Worm (Caenorhabditis elegans) whole organism, L4 larva: ENCODE results near the gene F18A11.5.
A peak's percentile ranks its signal among the peaks of the same experiment; 100 is the strongest.

Experiments
- T20F7.1 ChIP-seq: fragments of 200-800 bp; sonication (Bioruptor generic); optimal IDR thresholded peaks from 2 replicates; lab custom pipeline; 2018; ENCODE audit warnings: mild to moderate bottlenecking, missing genetic modification characterization, missing compliant biosample characterization
- T26A8.4 ChIP-seq: fragments of 200-800 bp; sonication (Bioruptor generic); IDR thresholded peaks from 2 replicates; pipeline ENCODE4 v1.3.6; 2022; ENCODE audit warnings: missing genetic modification characterization, missing compliant biosample characterization
- Y75B8A.6 ChIP-seq: fragments of 200-800 bp; sonication (Bioruptor generic); IDR thresholded peaks from 2 replicates; pipeline ENCODE4 v1.3.6; 2022; ENCODE audit warnings: missing genetic modification reagents, missing genetic modification characterization, missing compliant biosample characterization
- aha-1 ChIP-seq: fragments of 150-350 bp; peaks from one replicate; lab custom pipeline; 2014; ENCODE audit warnings: missing biosample characterization, missing genetic modification characterization
- ceh-20 ChIP-seq: fragments of 200-800 bp; sonication (Bioruptor generic); IDR thresholded peaks from 2 replicates; pipeline ENCODE4 v1.3.6; 2022; ENCODE audit warnings: missing genetic modification reagents, missing genetic modification characterization, missing compliant biosample characterization
- ceh-32 ChIP-seq: sonication (generic microtip); optimal IDR thresholded peaks from 2 replicates; lab custom pipeline; 2016; ENCODE audit warnings: mild to moderate bottlenecking, missing genetic modification characterization, missing compliant biosample characterization; ENCODE audit not compliant: poor library complexity
- ceh-62 ChIP-seq: sonication (generic microtip); optimal IDR thresholded peaks from 2 replicates; lab custom pipeline; 2017; ENCODE audit warnings: missing biosample characterization, missing genetic modification characterization
- ceh-82 ChIP-seq: sonication (generic microtip); optimal IDR thresholded peaks from 2 replicates; lab custom pipeline; 2017; ENCODE audit warnings: missing biosample characterization, missing genetic modification characterization
- ctbp-1 ChIP-seq: fragments of 200-800 bp; sonication (Bioruptor generic); IDR thresholded peaks from 2 replicates; pipeline ENCODE4 v1.3.6; 2022; ENCODE audit warnings: missing genetic modification reagents, missing genetic modification characterization, missing compliant biosample characterization
- daf-12 ChIP-seq: fragments of 150-350 bp; optimal IDR thresholded peaks from 2 replicates; lab custom pipeline; 2014; ENCODE audit warnings: missing biosample characterization, missing genetic modification reagents, missing genetic modification characterization
- daf-19 ChIP-seq: fragments of 200-800 bp; sonication (Bioruptor generic); conservative IDR thresholded peaks from 2 replicates; pipeline ENCODE4 v1.3.6; 2022; ENCODE audit warnings: missing genetic modification characterization, missing compliant biosample characterization
- dmd-8 ChIP-seq: fragments of 200-800 bp; sonication (Bioruptor generic); IDR thresholded peaks from 2 replicates; pipeline ENCODE4 v1.3.6; 2022; ENCODE audit warnings: missing genetic modification characterization, missing compliant biosample characterization
- fos-1 ChIP-seq: fragments of 150-350 bp; optimal IDR thresholded peaks from 2 replicates; lab custom pipeline; 2014; ENCODE audit warnings: missing biosample characterization, missing genetic modification characterization
- hif-1 ChIP-seq, 2 experiments: sonication (generic microtip); optimal IDR thresholded peaks; 2 replicates each; lab custom pipeline; 2016 to 2017; ENCODE audit warnings: missing compliant biosample characterization in 2 of 2, missing genetic modification characterization in 2 of 2, missing genetic modification reagents in 2 of 2, missing genotype in 2 of 2, mild to moderate bottlenecking in 1 of 2
- hmg-1.1 ChIP-seq: fragments of 200-800 bp; sonication (Bioruptor generic); IDR thresholded peaks from 2 replicates; pipeline ENCODE4 v1.3.6; 2022; ENCODE audit warnings: missing genetic modification reagents, missing genetic modification characterization, missing compliant biosample characterization
- lin-13 ChIP-seq: fragments of 150-350 bp; optimal IDR thresholded peaks from 2 replicates; lab custom pipeline; 2014; ENCODE audit warnings: missing biosample characterization, missing genetic modification reagents, missing genetic modification characterization
- lin-15B ChIP-seq: fragments of 150-350 bp; sonication (generic microtip); optimal IDR thresholded peaks from 3 replicates; lab custom pipeline; 2014; ENCODE audit warnings: missing biosample characterization, missing genetic modification characterization
- lin-29 ChIP-seq: fragments of 200-800 bp; sonication (Bioruptor generic); IDR thresholded peaks from 2 replicates; pipeline ENCODE4 v1.3.6; 2022; ENCODE audit warnings: missing genetic modification reagents, missing genetic modification characterization, missing compliant biosample characterization
- lir-3 ChIP-seq: sonication (generic microtip); optimal IDR thresholded peaks from 2 replicates; lab custom pipeline; 2016; ENCODE audit warnings: mild to moderate bottlenecking, missing genetic modification characterization, missing compliant biosample characterization
- lsy-2 ChIP-seq, 2 experiments: fragments of 150-350 bp in 1 of 2; sonication (generic microtip) in 1 of 2; optimal IDR thresholded peaks; 2 replicates each; lab custom pipeline; 2014 to 2017; ENCODE audit warnings: missing biosample characterization in 2 of 2, missing genetic modification characterization in 2 of 2
- madf-5 ChIP-seq, 2 experiments: fragments of 200-800 bp; sonication (Bioruptor generic); IDR thresholded peaks; 2 replicates each; pipeline ENCODE4 v1.3.6; 2022; ENCODE audit warnings: missing compliant biosample characterization in 2 of 2, missing genetic modification characterization in 2 of 2
- mdl-1 ChIP-seq, 2 experiments: fragments of 150-350 bp in 1 of 2; sonication (generic microtip) in 1 of 2; optimal IDR thresholded peaks; 2 replicates each; lab custom pipeline; 2014 to 2017; ENCODE audit warnings: missing biosample characterization in 2 of 2, missing genetic modification characterization in 2 of 2
- mes-2 ChIP-seq: sonication (generic microtip); optimal IDR thresholded peaks from 2 replicates; lab custom pipeline; 2016; ENCODE audit warnings: missing genotype, mild to moderate bottlenecking, missing genetic modification characterization, missing compliant biosample characterization; ENCODE audit not compliant: poor library complexity, severe bottlenecking
- nhr-102 ChIP-seq: sonication (generic microtip); optimal IDR thresholded peaks from 2 replicates; lab custom pipeline; 2016; ENCODE audit warnings: mild to moderate bottlenecking, missing genetic modification characterization, moderate library complexity, missing compliant biosample characterization
- nhr-11 ChIP-seq: fragments of 150-350 bp; optimal IDR thresholded peaks from 2 replicates; lab custom pipeline; 2014; ENCODE audit warnings: missing biosample characterization, missing genetic modification characterization
- nhr-111 ChIP-seq: fragments of 200-800 bp; sonication (Bioruptor generic); optimal IDR thresholded peaks from 2 replicates; lab custom pipeline; 2018; ENCODE audit warnings: mild to moderate bottlenecking, missing genetic modification characterization, missing compliant biosample characterization
- nhr-42 ChIP-seq: fragments of 200-800 bp; sonication (Bioruptor generic); IDR thresholded peaks from 2 replicates; pipeline ENCODE4 v1.3.6; 2022; ENCODE audit warnings: missing genetic modification characterization, missing compliant biosample characterization
- rbr-2 ChIP-seq: sonication (generic microtip); optimal IDR thresholded peaks from 2 replicates; lab custom pipeline; 2016; ENCODE audit warnings: missing genotype, missing genetic modification characterization, missing compliant biosample characterization
- set-16 ChIP-seq: fragments of 200-800 bp; sonication (Bioruptor generic); IDR thresholded peaks from 2 replicates; pipeline ENCODE4 v1.3.6; 2022; ENCODE audit warnings: missing genetic modification reagents, missing genetic modification characterization, missing compliant biosample characterization
- skn-1 ChIP-seq: fragments of 150-350 bp; optimal IDR thresholded peaks from 2 replicates; lab custom pipeline; 2014; ENCODE audit warnings: missing biosample characterization, missing genetic modification characterization
- unc-62 ChIP-seq, 3 experiments: fragments of 150-350 bp in 1 of 3; sonication (generic microtip); optimal IDR thresholded peaks in 2 of 3; peaks in 1 of 3; 1 replicate in 1 of 3; 2 replicates in 2 of 3; lab custom pipeline; 2014 to 2017; ENCODE audit warnings: missing biosample characterization in 3 of 3, missing genetic modification characterization in 3 of 3, missing genetic modification reagents in 3 of 3, missing genotype in 1 of 3

Gene F18A11.5

ce11 chrII:12994009-12994788 is 19.9 kb downstream of the F18A11.5 start (continued):
- TF ChIP-seq fos-1 (tag; lab: Kevin White, UChicago) (no peak), nhr-11 (tag; lab: Kevin White, UChicago) (no peak), daf-12 (no peak), lsy-2 (tag; optimal IDR thresholded peaks at IDR 0.05; lab: Kevin White, UChicago) (no peak), skn-1 (tag; lab: Kevin White, UChicago) (no peak), ceh-62 (tag; lab: Kevin White, UChicago) (no peak)

ce11 chrII:12992980-12993379 is 21.1 kb downstream of the F18A11.5 start:
- TF ChIP-seq lin-13 (GFP tag; lab: Kevin White, UChicago) (no peak), nhr-102 (no peak), mdl-1 (tag; optimal IDR thresholded peaks at IDR 0.05; lab: Kevin White, UChicago) (no peak), lin-15B (tag; lab: Kevin White, UChicago) (no peak), nhr-111 (GFP tag; lab: Kevin White, UChicago) (no peak), lsy-2 (tag; optimal IDR thresholded peaks at IDR 0.05; lab: Kevin White, UChicago) (no peak), fos-1 (tag; lab: Kevin White, UChicago) (no peak), dmd-8 (GFP tag; lab: Robert Waterston, UW) (no peak), Y75B8A.6 (GFP tag; lab: Robert Waterston, UW) (no peak)

- TF ChIP-seq madf-5 (GFP tag; IDR thresholded peaks at IDR 0.05; lab: Robert Waterston, UW) (no peak), set-16 (peak; percentile 94)
Measured at ce11 chrII:12992193-12992592, 21.9 kb downstream of the F18A11.5 start.

ce11 chrII:12991594-12991993 is 22.5 kb downstream of the F18A11.5 start:
- TF ChIP-seq aha-1: no peak

ce11 chrII:12990964-12991593 is 23.0 kb downstream of the F18A11.5 start:
- no peak for TF ChIP-seq mes-2 (tag; lab: Kevin White, UChicago)
- no peak for TF ChIP-seq ctbp-1 (GFP tag; lab: Robert Waterston, UW)
- TF ChIP-seq unc-62 (GFP tag; optimal IDR thresholded peaks at IDR 0.05 in 1 of 2; lab: Kevin White, UChicago): peak in 1 of 2 experiments; percentile 52
- TF ChIP-seq unc-62 (tag; optimal IDR thresholded peaks at IDR 0.05; lab: Kevin White, UChicago): no peak
- no peak for TF ChIP-seq hif-1 (tag; optimal IDR thresholded peaks at IDR 0.05; lab: Kevin White, UChicago)

ce11 chrII:12990191-12990590 is 23.9 kb downstream of the F18A11.5 start:
- TF ChIP-seq aha-1 (peak; percentile 86), ceh-82 (tag; lab: Kevin White, UChicago) (no peak), madf-5 (GFP tag; IDR thresholded peaks at IDR 0.05; lab: Robert Waterston, UW) (no peak), daf-19 (GFP tag; lab: Robert Waterston, UW) (0 out of 2 replicates have a peak, but pooled peaks have one; percentile 22), T20F7.1 (GFP tag; lab: Kevin White, UChicago) (no peak), rbr-2 (tag; lab: Kevin White, UChicago) (no peak)

ce11 chrII:12987799-12988198 is 26.3 kb downstream of the F18A11.5 start:
- no peak for TF ChIP-seq T26A8.4 (GFP tag; lab: Robert Waterston, UW)
- no peak for TF ChIP-seq ceh-20 (GFP tag; lab: Robert Waterston, UW)
- no peak for TF ChIP-seq madf-5 (GFP tag; IDR thresholded peaks at IDR 0.05; lab: Robert Waterston, UW)
- TF ChIP-seq nhr-42 (GFP tag; lab: Robert Waterston, UW): no peak
- no peak for TF ChIP-seq hmg-1.1 (GFP tag; lab: Robert Waterston, UW)
- TF ChIP-seq lir-3 (tag; lab: Kevin White, UChicago): no peak
- no peak for TF ChIP-seq nhr-11 (tag; lab: Kevin White, UChicago)
- no peak for TF ChIP-seq lsy-2 (tag; optimal IDR thresholded peaks at IDR 0.05; lab: Kevin White, UChicago)
- no peak for TF ChIP-seq lin-29 (GFP tag; lab: Robert Waterston, UW)
- TF ChIP-seq ceh-32 (tag; lab: Kevin White, UChicago): no peak
- peak in 1 of 2 experiments; percentile 92 for TF ChIP-seq unc-62 (GFP tag; optimal IDR thresholded peaks at IDR 0.05 in 1 of 2; lab: Kevin White, UChicago)
- no peak for TF ChIP-seq unc-62 (tag; optimal IDR thresholded peaks at IDR 0.05; lab: Kevin White, UChicago)
- peak; percentile 85 for TF ChIP-seq set-16
- no peak for TF ChIP-seq skn-1 (tag; lab: Kevin White, UChicago)
- TF ChIP-seq, all 104 proteins: peak for 2
